Fruit fly (Drosophila melanogaster): ENCODE measurements around the gene Teh3.

The Teh3 gene

DNA sequence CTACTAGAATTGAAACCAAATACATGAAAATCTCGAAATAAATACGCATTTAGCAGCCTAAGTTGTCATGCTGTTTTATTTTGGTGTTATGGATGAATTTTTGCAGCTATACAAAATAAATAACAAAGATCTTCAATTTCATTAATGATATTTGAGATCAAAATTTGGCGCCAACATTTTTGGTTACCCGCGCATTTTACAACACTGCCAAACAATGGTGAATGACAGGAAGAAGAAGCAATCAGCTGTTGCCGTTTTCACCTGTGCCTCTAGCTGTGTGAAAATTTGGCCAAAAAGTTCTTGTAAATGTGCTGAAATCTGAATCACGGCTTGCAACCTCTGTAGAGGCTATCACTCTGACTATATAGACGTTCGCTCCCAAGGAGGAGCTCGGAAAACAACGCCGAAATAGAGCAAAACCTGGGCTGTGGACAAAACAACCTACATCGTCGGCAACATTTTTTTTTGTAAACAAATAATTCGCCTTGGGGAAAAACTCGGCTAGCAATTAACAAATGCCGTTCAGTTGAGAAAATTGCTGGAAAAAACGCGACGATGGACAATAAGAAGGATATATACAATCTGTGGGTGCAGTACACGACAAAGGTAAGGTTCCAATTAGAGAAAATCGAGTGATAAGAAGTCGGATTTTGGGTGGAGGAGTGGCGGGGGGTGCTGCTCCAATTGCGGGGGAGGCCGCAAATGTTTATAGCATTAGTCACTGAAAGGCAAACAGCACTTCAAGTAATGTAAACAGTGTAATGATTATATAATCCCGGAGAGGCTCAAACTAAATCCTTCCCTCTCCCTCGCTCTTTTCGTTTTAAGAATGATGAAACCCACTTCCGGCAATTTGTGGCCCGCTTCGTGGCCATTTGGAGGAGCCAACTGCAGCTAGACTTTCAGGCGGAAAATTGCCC, 9.5 kb upstream of the Teh3 start, which contains the start of gene CG43367 (continued):
- TF ChIP-seq tap (tag; optimal IDR thresholded peaks at IDR 0.05) (no peak), CG2712 (tag; optimal IDR thresholded peaks at IDR 0.05) (no peak), BEAF-32 (GFP tag; optimal IDR thresholded peaks at IDR 0.05) (no peak), Ssrp (tag; optimal IDR thresholded peaks at IDR 0.05) (no peak), ab (GFP tag; optimal IDR thresholded peaks at IDR 0.05) (no peak), crc (GFP tag; optimal IDR thresholded peaks at IDR 0.05) (no peak), chn (GFP tag; optimal IDR thresholded peaks at IDR 0.05) (no peak), CG11398 (GFP tag; optimal IDR thresholded peaks at IDR 0.05) (peak; percentile 10), unpg (GFP tag; optimal IDR thresholded peaks at IDR 0.05) (no peak), hb (GFP tag; IDR thresholded peaks at IDR 0.05; ENCODE audit: partially characterized antibody) (no peak), klu (GFP tag; IDR thresholded peaks at IDR 0.05) (0 out of 2 replicates have a peak, but pooled peaks have one; percentile 21), emc (GFP tag; optimal IDR thresholded peaks at IDR 0.05) (no peak), CG13123 (GFP tag; optimal IDR thresholded peaks at IDR 0.05) (no peak), chm (GFP tag; IDR thresholded peaks at IDR 0.05) (0 out of 2 replicates have a peak, but pooled peaks have one; percentile 11), en (GFP tag; optimal IDR thresholded peaks at IDR 0.05) (no peak), Vsx1 (GFP tag; optimal IDR thresholded peaks at IDR 0.05) (no peak), fd3F (GFP tag; optimal IDR thresholded peaks at IDR 0.05) (no peak), Nf-YB (GFP tag; optimal IDR thresholded peaks at IDR 0.05) (no peak), dmrt11E (tag; optimal IDR thresholded peaks at IDR 0.05) (no peak), Elba2 (GFP tag; optimal IDR thresholded peaks at IDR 0.05) (peak; percentile 82), Side (GFP tag; optimal IDR thresholded peaks at IDR 0.05) (peak; percentile 20), HmgZ (tag; optimal IDR thresholded peaks at IDR 0.05) (peak; percentile 45), CG2875 (GFP tag; optimal IDR thresholded peaks at IDR 0.05) (no peak), CG34376 (GFP tag; optimal IDR thresholded peaks at IDR 0.05) (no peak), CG7987 (GFP tag; optimal IDR thresholded peaks at IDR 0.05) (no peak), NFAT (GFP tag; IDR thresholded peaks at IDR 0.05) (no peak), Gug (GFP tag; IDR thresholded peaks at IDR 0.05) (no peak), ash1 (GFP tag; optimal IDR thresholded peaks at IDR 0.05) (no peak), MTF-1 (GFP tag; optimal IDR thresholded peaks at IDR 0.05; ENCODE audit: borderline replicate concordance) (peak; percentile 6), CG8089 (GFP tag; optimal IDR thresholded peaks at IDR 0.05) (no peak), ranshi (GFP tag; IDR thresholded peaks at IDR 0.05) (peak; percentile 5; the same call in 1 of the 2 replicates), CG42726 (GFP tag; IDR thresholded peaks at IDR 0.05; ENCODE audit: partially characterized antibody) (0 out of 2 replicates have a peak, but pooled peaks have one; percentile 29), org-1 (GFP tag; optimal IDR thresholded peaks at IDR 0.05) (no peak), CG12391 (tag; optimal IDR thresholded peaks at IDR 0.05) (no peak), Dad (GFP tag; optimal IDR thresholded peaks at IDR 0.05) (no peak), Doc2 (GFP tag; IDR thresholded peaks at IDR 0.05) (no peak), dm (GFP tag; optimal IDR thresholded peaks at IDR 0.05) (no peak), gce (GFP tag; IDR thresholded peaks at IDR 0.05) (no peak), dmrt99B (tag; optimal IDR thresholded peaks at IDR 0.05) (no peak), kni (GFP tag; optimal IDR thresholded peaks at IDR 0.05) (peak; percentile 60), CG12104 (GFP tag; optimal IDR thresholded peaks at IDR 0.05) (no peak), sd (tag; optimal IDR thresholded peaks at IDR 0.05) (peak; percentile 97), ro (GFP tag; IDR thresholded peaks at IDR 0.05) (no peak), CG32532 (GFP tag; IDR thresholded peaks at IDR 0.05) (peak; percentile 32; the same call in 1 of the 2 replicates), CG14441 (GFP tag; IDR thresholded peaks at IDR 0.05) (no peak), peb (GFP tag; IDR thresholded peaks at IDR 0.05) (no peak), stc (GFP tag; IDR thresholded peaks at IDR 0.05) (peak; percentile 11; the same call in 1 of the 2 replicates), CkIIα-i1 (GFP tag; IDR thresholded peaks at IDR 0.05) (no peak), CG10462 (GFP tag; optimal IDR thresholded peaks at IDR 0.05) (no peak)

All from whole organism, embryonic.